Fruit fly (Drosophila melanogaster): ENCODE results near the gene CG13907.

The CG13907 gene

DNA sequence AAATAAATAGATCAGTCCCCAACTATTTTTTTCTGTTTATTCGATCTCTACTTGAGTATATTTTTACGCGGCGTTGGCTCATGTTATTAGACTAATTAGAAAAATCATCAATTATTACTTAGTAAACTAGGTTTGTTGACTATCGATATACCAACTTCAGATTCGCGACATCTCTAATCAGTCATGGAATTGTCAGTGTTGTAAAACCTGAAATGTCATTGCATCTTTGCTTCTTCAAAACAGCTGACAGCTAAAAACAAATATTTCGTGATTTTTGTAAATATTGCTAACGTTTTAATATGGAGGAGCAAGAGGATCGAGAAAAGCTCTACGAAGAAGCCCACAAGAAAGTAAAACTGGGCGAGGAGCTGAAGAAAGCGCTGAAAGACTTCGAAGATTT, 47.9 kb downstream of the CG13907 start, which contains the start of gene CG42553:
Gene CG42553, plus strand, starts transcription at position 216 of the 400 bp plus-strand sequence.
- TF ChIP-seq fkh (GFP tag; optimal IDR thresholded peaks at IDR 0.05): peak; percentile 66
- no peak for TF ChIP-seq CG8119 (GFP tag; IDR thresholded peaks at IDR 0.05)

DNA sequence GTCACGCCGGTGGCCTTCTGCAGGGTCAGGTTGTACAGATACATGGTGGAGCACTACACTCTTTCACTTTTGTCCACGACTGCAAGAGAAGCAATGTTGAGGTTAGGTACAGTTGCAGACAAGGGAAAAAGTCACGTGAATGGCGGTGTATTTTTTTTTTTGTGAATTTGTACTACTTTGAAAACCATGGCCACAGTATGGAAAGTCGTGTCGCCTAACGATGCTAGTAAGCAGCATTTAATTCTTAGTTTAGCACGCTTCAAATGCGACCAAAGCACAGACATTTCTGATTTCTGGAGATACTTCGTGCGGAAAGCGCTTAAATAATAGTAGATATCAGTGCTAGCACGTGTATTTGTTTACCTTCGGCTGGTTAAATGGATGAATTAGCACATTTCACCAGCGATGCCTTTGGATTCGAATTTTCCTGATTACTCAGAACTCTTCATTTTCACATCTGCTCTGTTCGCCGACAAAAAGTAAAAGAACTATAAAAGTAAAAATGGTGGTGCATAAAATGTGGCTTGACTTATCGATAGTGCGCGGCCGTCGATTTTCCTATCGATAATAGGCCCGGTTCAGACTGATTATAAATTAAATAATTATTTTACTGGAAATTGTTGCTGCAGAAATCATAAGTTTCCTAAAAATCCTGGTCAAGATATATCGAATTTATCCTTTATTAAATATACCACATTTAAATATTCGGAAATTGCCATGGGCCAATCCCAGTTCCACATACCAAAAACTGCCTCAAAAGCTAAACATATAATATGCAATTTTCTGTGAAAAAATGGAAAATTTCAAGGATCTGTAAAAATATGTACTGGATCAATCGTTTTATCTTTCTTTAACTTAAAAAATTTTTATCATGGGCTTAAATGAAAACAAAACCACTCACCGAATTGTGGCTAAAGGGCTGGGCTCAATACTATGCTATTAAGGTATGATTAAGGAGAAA, 48.6 kb downstream of the CG13907 start, which contains the start of gene Sf3b3:
Gene Sf3b3, minus strand, starts transcription at position 489 of the 961 bp plus-strand sequence.
- no peak for TF ChIP-seq CG6276 (GFP tag; optimal IDR thresholded peaks at IDR 0.05)
- TF ChIP-seq ss (GFP tag; optimal IDR thresholded peaks at IDR 0.05): peak; percentile 14 to 38
- no peak for TF ChIP-seq CG6808 (GFP tag; optimal IDR thresholded peaks at IDR 0.05)
- TF ChIP-seq pdm3 (GFP tag; optimal IDR thresholded peaks at IDR 0.05): no peak
- peak; percentile 9 for TF ChIP-seq topi (GFP tag; optimal IDR thresholded peaks at IDR 0.05)
- TF ChIP-seq Smox (GFP tag; optimal IDR thresholded peaks at IDR 0.05): no peak
- no peak for TF ChIP-seq Blimp-1 (GFP tag; optimal IDR thresholded peaks at IDR 0.05)
- no peak for TF ChIP-seq net (GFP tag; optimal IDR thresholded peaks at IDR 0.05)
- peak; percentile 51; the same call in 1 of the 3 replicates for TF ChIP-seq CG6163 (GFP tag; IDR thresholded peaks at IDR 0.05)
- TF ChIP-seq Eip93F (GFP tag; optimal IDR thresholded peaks at IDR 0.05): no peak
- 0 out of 2 replicates have a peak, but pooled peaks have one; percentile 18 for TF ChIP-seq Gug (GFP tag; IDR thresholded peaks at IDR 0.05)
- TF ChIP-seq fd85E (GFP tag; optimal IDR thresholded peaks at IDR 0.05): peak; percentile 1
- peak; percentile 3 for TF ChIP-seq CG11902 (GFP tag; optimal IDR thresholded peaks at IDR 0.05)
- TF ChIP-seq esn (GFP tag; optimal IDR thresholded peaks at IDR 0.05): no peak
- peak; percentile 11 for TF ChIP-seq Ets96B (tag; optimal IDR thresholded peaks at IDR 0.05)
- peak; percentile 80 for TF ChIP-seq CG6854 (GFP tag; optimal IDR thresholded peaks at IDR 0.05)
- peak; percentile 10 for TF ChIP-seq CG10631 (GFP tag; optimal IDR thresholded peaks at IDR 0.05)
- TF ChIP-seq Eip78C (GFP tag): peak; percentile 78
- no peak for TF ChIP-seq CG1621 (tag; optimal IDR thresholded peaks at IDR 0.05)
- peak; percentile 27 for TF ChIP-seq cyc (GFP tag; optimal IDR thresholded peaks at IDR 0.05)
- no peak for TF ChIP-seq CG15336 (GFP tag; IDR thresholded peaks at IDR 0.05)
- TF ChIP-seq CG8319 (GFP tag; optimal IDR thresholded peaks at IDR 0.05): peak; percentile 17
- no peak for TF ChIP-seq CG7368 (GFP tag; optimal IDR thresholded peaks at IDR 0.05)
- no peak for TF ChIP-seq CG4318 (GFP tag; optimal IDR thresholded peaks at IDR 0.05)
- peak; percentile 40 for TF ChIP-seq dsx (GFP tag; optimal IDR thresholded peaks at IDR 0.05; ENCODE audit: poor library complexity, severe bottlenecking)
- no peak for TF ChIP-seq Sox14 (GFP tag; optimal IDR thresholded peaks at IDR 0.05)
